Worm (Caenorhabditis elegans): Measurements from ENCODE around the gene eat-3.

The eat-3 gene

DNA sequence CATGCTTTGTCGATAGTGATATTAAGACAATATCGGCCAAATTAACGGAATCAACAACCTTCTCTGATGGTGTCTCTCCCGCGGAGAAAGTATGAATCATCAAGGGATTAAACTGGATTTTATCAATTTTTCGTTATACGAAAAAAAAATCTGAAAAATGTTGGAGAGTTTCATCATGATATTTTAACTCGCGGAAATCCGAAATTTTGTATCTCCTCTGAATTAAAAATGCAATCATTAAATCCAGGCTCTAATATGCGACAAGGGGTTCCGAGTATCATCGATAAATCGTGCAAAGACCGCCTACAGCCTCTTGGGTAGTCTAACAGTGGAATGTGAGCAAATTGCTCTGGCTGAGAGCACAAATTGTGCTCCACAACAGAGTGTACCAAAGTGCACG is 52.5 kb downstream of the eat-3 start, which contains the start of gene C06C3.10:
TSS of gene C06C3.10 (minus strand) at position 101 of the 400 bp plus-strand sequence.
- TF ChIP-seq unc-55 (GFP tag; optimal IDR thresholded peaks at IDR 0.05) (no peak), dve-1 (tag; optimal IDR thresholded peaks at IDR 0.05) (no peak), pax-1 (tag; optimal IDR thresholded peaks at IDR 0.05) (no peak), ceh-18 (tag; optimal IDR thresholded peaks at IDR 0.05) (no peak), tbx-7 (tag; optimal IDR thresholded peaks at IDR 0.05) (no peak), hlh-8 (tag; optimal IDR thresholded peaks at IDR 0.05) (no peak), ceh-19 (GFP tag; optimal IDR thresholded peaks at IDR 0.05) (no peak)

DNA sequence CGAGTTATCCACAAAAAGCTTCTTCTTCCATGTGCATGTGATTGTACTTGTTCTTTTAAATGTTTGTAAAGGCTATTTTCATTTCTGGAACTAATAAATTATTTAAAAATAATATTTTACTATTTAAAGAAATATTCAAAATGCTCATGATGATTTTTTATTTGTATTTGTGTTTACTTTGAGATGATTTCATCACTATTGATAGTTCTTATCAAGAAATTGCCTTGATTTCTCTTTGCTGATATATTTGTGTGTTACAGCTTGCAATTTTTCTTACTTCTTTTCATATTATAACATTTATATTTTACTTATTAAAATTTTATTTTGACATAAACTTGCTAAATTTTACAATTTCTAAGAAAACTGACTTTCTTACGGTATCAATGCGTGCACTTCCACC is 53.5 kb downstream of the eat-3 start:
- no peak for TF ChIP-seq hlh-15 (tag; optimal IDR thresholded peaks at IDR 0.05)

All from whole organism, late embryonic.